Worm (Caenorhabditis elegans) whole organism, early embryonic: ENCODE results near the gene K11H12.10.

Experiments used
- ama-1 ChIP-seq: fragments of 150-350 bp; optimal IDR thresholded peaks from 2 replicates; lab custom pipeline; 2014
- ceh-36 ChIP-seq: sonication (generic microtip); optimal IDR thresholded peaks from 2 replicates; lab custom pipeline; 2016; ENCODE audit warnings: missing genetic modification characterization, inconsistent platforms, missing compliant biosample characterization
- sea-1 ChIP-seq: fragments of 200-800 bp; sonication (Bioruptor generic); conservative IDR thresholded peaks from 2 replicates; pipeline ENCODE4 v1.3.6; 2022; ENCODE audit warnings: missing genetic modification characterization, missing compliant biosample characterization

DNA sequence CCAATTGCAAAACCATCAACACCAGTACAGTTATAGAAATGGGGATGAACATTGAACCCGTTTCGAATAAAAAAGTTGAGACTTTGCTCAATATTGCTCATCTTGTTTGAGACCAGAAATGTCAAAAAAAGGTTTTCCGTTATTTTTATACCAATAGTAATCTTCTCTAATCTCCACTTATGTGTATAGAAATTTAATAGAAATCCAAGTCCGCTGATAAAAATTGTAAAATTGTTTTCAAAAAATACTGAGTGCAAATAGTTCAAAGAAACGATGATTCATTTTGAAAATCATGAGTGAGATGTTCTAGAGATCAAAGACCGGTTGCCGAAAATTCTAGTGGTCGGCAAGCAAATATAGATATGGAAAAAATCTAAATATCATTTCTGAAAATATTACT is 43.5 kb downstream of the K11H12.10 start, which contains the start of gene Y55F3C.10:
- TF ChIP-seq ceh-36 (tag; lab: Kevin White, UChicago) (no peak), ama-1 (lab: Kevin White, UChicago) (no peak), sea-1 (GFP tag; lab: Robert Waterston, UW) (no peak)
